Worm (Caenorhabditis elegans) whole organism, late embryonic: ENCODE data around the gene gly-11.

Source experiments
- K09A11.1 ChIP-seq: sonication (generic microtip); optimal IDR thresholded peaks from 2 replicates; lab custom pipeline; 2017; ENCODE audit warnings: antibody characterized with exemption, mild to moderate bottlenecking, missing genetic modification characterization, missing compliant biosample characterization; ENCODE audit not compliant: insufficient read depth
- ceh-24 ChIP-seq: sonication (generic microtip); optimal IDR thresholded peaks from 2 replicates; lab custom pipeline; 2016; ENCODE audit warnings: mild to moderate bottlenecking, missing genetic modification characterization, missing compliant biosample characterization
- elt-2 ChIP-seq: sonication (generic microtip); optimal IDR thresholded peaks from 2 replicates; lab custom pipeline; 2016; ENCODE audit warnings: missing genetic modification reagents, missing genetic modification characterization, missing compliant biosample characterization
- fkh-10 ChIP-seq: fragments of 150-350 bp; optimal IDR thresholded peaks from 2 replicates; lab custom pipeline; 2014; ENCODE audit warnings: missing biosample characterization, missing genetic modification reagents, missing genetic modification characterization
- hlh-15 ChIP-seq: sonication (generic microtip); optimal IDR thresholded peaks from 2 replicates; lab custom pipeline; 2016; ENCODE audit warnings: missing genetic modification characterization, missing compliant biosample characterization
- mec-3 ChIP-seq: sonication (generic microtip); optimal IDR thresholded peaks from 2 replicates; lab custom pipeline; 2016; ENCODE audit warnings: borderline replicate concordance, missing genetic modification characterization, missing compliant biosample characterization
- nfya-1 ChIP-seq: sonication (generic microtip); optimal IDR thresholded peaks from 2 replicates; lab custom pipeline; 2017; ENCODE audit warnings: missing genetic modification characterization, mild to moderate bottlenecking, missing compliant biosample characterization, antibody characterized with exemption, moderate library complexity
- nhr-11 ChIP-seq: fragments of 150-350 bp; optimal IDR thresholded peaks from 2 replicates; lab custom pipeline; 2014; ENCODE audit warnings: missing biosample characterization, missing genetic modification characterization
- npax-4 ChIP-seq: sonication (generic microtip); optimal IDR thresholded peaks from 2 replicates; lab custom pipeline; 2016; ENCODE audit warnings: missing genetic modification characterization, missing compliant biosample characterization
- pag-3 ChIP-seq: sonication (generic microtip); optimal IDR thresholded peaks from 2 replicates; lab custom pipeline; 2016; ENCODE audit warnings: missing compliant biosample characterization, missing genetic modification characterization, borderline replicate concordance
- pha-4 ChIP-seq: fragments of 150-350 bp; optimal IDR thresholded peaks from 2 replicates; lab custom pipeline; 2018; ENCODE audit warnings: missing biosample characterization, missing genetic modification reagents, missing genetic modification characterization
- sox-2 ChIP-seq: fragments of 200-800 bp; sonication (Bioruptor generic); IDR thresholded peaks from 2 replicates; pipeline ENCODE4 v1.3.6; 2022; ENCODE audit warnings: missing genetic modification reagents, missing genetic modification characterization, missing compliant biosample characterization
- ttx-3 ChIP-seq: sonication (generic microtip); optimal IDR thresholded peaks from 2 replicates; lab custom pipeline; 2016; ENCODE audit warnings: missing genetic modification reagents, missing genetic modification characterization, missing compliant biosample characterization

- no peak for TF ChIP-seq nhr-11 (tag; lab: Kevin White, UChicago)
- no peak for TF ChIP-seq npax-4 (tag; lab: Kevin White, UChicago)
- no peak for TF ChIP-seq pag-3 (tag; lab: Kevin White, UChicago)
- TF ChIP-seq fkh-10 (GFP tag; lab: Kevin White, UChicago): no peak
- no peak for TF ChIP-seq mec-3 (tag; lab: Kevin White, UChicago)
- TF ChIP-seq sox-2 (GFP tag; lab: Robert Waterston, UW): no peak
- no peak for TF ChIP-seq ceh-24 (tag; lab: Kevin White, UChicago)
- no peak for TF ChIP-seq nfya-1 (tag; lab: Kevin White, UChicago)
- no peak for TF ChIP-seq pha-4 (tag; lab: Kevin White, UChicago)
- TF ChIP-seq K09A11.1 (tag; lab: Kevin White, UChicago): no peak
- TF ChIP-seq elt-2 (tag; lab: Kevin White, UChicago): no peak
- no peak for TF ChIP-seq ttx-3 (tag; lab: Kevin White, UChicago)
- no peak for TF ChIP-seq hlh-15
These were observed 17.8 kb downstream of the gly-11 start for ce11 chrIII:12159208-12159607.
